Worm (Caenorhabditis elegans) whole organism, midembryonic: ENCODE data around the gene fbxa-104.

Experiments used
- flt-1 ChIP-seq: fragments of 200-800 bp; sonication (Bioruptor generic); IDR thresholded peaks from 2 replicates; pipeline ENCODE4 v1.3.6; 2022; ENCODE audit warnings: missing genetic modification characterization, missing compliant biosample characterization
- med-1 ChIP-seq: sonication (generic microtip); optimal IDR thresholded peaks from 2 replicates; lab custom pipeline; 2017; ENCODE audit warnings: missing genetic modification characterization, mild to moderate bottlenecking, missing compliant biosample characterization, antibody characterized with exemption, missing genetic modification reagents; ENCODE audit not compliant: insufficient read depth
- ref-1 ChIP-seq: fragments of 200-800 bp; sonication (Bioruptor generic); conservative IDR thresholded peaks from 2 replicates; pipeline ENCODE4 v1.3.6; 2022; ENCODE audit warnings: missing genetic modification reagents, missing genetic modification characterization, missing compliant biosample characterization
- tab-1 ChIP-seq: fragments of 200-800 bp; sonication (Bioruptor generic); IDR thresholded peaks from 2 replicates; pipeline ENCODE4 v1.3.6; 2022; ENCODE audit warnings: missing genetic modification characterization, missing compliant biosample characterization
- ztf-23 ChIP-seq: fragments of 200-800 bp; sonication (Bioruptor generic); IDR thresholded peaks from 2 replicates; pipeline ENCODE4 v1.3.6; 2022; ENCODE audit warnings: missing genetic modification reagents, missing genetic modification characterization, missing compliant biosample characterization
- ztf-29 ChIP-seq: fragments of 200-800 bp; sonication (Bioruptor generic); IDR thresholded peaks from 2 replicates; pipeline ENCODE4 v1.3.6; 2022; ENCODE audit warnings: missing genetic modification reagents, missing genetic modification characterization, missing compliant biosample characterization

DNA sequence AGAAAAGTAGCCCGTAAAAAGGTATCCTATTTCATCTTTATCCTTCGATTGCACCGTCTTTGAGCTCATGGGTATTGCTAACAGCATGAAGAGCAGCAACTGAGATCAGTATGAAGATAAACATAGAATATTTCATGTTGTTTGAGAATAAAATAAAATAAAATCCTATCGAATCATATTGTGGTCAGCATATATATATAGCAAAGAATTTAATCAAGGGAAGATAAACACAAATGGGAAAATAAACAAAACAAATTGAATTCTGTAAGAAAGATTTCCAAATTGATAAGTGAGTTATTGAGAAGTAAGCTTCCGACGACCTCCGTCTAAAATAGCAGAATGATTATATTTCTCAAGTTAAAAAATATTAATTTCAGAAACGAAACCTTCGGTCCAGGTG is 20.2 kb upstream of the fbxa-104 start, which contains the start of gene T26H5.10:
- TF ChIP-seq flt-1 (GFP tag; lab: Robert Waterston, UW), result no peak
- no peak for TF ChIP-seq med-1 (GFP tag; lab: Kevin White, UChicago)
- no peak for TF ChIP-seq ztf-23 (GFP tag; lab: Robert Waterston, UW)
- TF ChIP-seq ref-1 (GFP tag; lab: Robert Waterston, UW), result no peak
- no peak for TF ChIP-seq ztf-29
- TF ChIP-seq tab-1 (GFP tag; lab: Robert Waterston, UW), result no peak
